Worm (Caenorhabditis elegans) whole organism, early embryonic: ENCODE data around the gene ark-1.

ENCODE experiments used
- B0310.2 ChIP-seq: sonication (generic microtip); optimal IDR thresholded peaks from 2 replicates; lab custom pipeline; 2016; ENCODE audit warnings: mild to moderate bottlenecking, missing genetic modification characterization, missing compliant biosample characterization
- F13C5.2 ChIP-seq: sonication (generic microtip); optimal IDR thresholded peaks from 2 replicates; lab custom pipeline; 2017; ENCODE audit warnings: mild to moderate bottlenecking, missing genetic modification characterization, inconsistent platforms, missing compliant biosample characterization
- ama-1 ChIP-seq: fragments of 150-350 bp; optimal IDR thresholded peaks from 2 replicates; lab custom pipeline; 2014
- ceh-13 ChIP-seq: fragments of 200-800 bp; sonication (Bioruptor generic); optimal IDR thresholded peaks from 2 replicates; lab custom pipeline; 2018; ENCODE audit warnings: mild to moderate bottlenecking, missing genetic modification characterization, missing compliant biosample characterization
- ceh-36 ChIP-seq: sonication (generic microtip); optimal IDR thresholded peaks from 2 replicates; lab custom pipeline; 2016; ENCODE audit warnings: missing genetic modification characterization, inconsistent platforms, missing compliant biosample characterization
- flt-1 ChIP-seq: fragments of 200-800 bp; sonication (Bioruptor generic); IDR thresholded peaks from 2 replicates; pipeline ENCODE4 v1.3.6; 2022; ENCODE audit warnings: missing genetic modification characterization, missing compliant biosample characterization
- hmg-4 ChIP-seq: fragments of 200-800 bp; sonication (Bioruptor generic); optimal IDR thresholded peaks from 2 replicates; lab custom pipeline; 2018; ENCODE audit warnings: mild to moderate bottlenecking, missing genetic modification characterization, missing compliant biosample characterization
- scrt-1 ChIP-seq: fragments of 200-800 bp; sonication (Bioruptor generic); IDR thresholded peaks from 2 replicates; pipeline ENCODE4 v1.3.6; 2022; ENCODE audit warnings: missing genetic modification characterization, missing compliant biosample characterization
- tbx-11 ChIP-seq: fragments of 200-800 bp; sonication (Bioruptor generic); IDR thresholded peaks from 2 replicates; pipeline ENCODE4 v1.3.6; 2022; ENCODE audit warnings: missing genetic modification characterization, missing compliant biosample characterization
- tbx-37 ChIP-seq: fragments of 200-800 bp; sonication (Bioruptor generic); conservative IDR thresholded peaks from 2 replicates; pipeline ENCODE4 v1.3.6; 2022; ENCODE audit warnings: missing genetic modification reagents, missing genetic modification characterization, missing compliant biosample characterization
- tra-4 ChIP-seq: sonication (generic microtip); optimal IDR thresholded peaks from 2 replicates; lab custom pipeline; 2017; ENCODE audit warnings: missing genetic modification characterization, missing compliant biosample characterization

- no peak for TF ChIP-seq tbx-11 (GFP tag; lab: Robert Waterston, UW)
- no peak for TF ChIP-seq ama-1 (lab: Kevin White, UChicago)
- no peak for TF ChIP-seq B0310.2
- TF ChIP-seq scrt-1, result no peak
- TF ChIP-seq flt-1 (GFP tag; lab: Robert Waterston, UW), result no peak
- no peak for TF ChIP-seq ceh-13 (GFP tag; lab: Kevin White, UChicago)
- TF ChIP-seq tra-4 (tag; lab: Kevin White, UChicago), result no peak
- TF ChIP-seq F13C5.2 (tag; lab: Kevin White, UChicago), result no peak
- TF ChIP-seq tbx-37 (GFP tag; lab: Robert Waterston, UW), result no peak
- TF ChIP-seq ceh-36 (tag; lab: Kevin White, UChicago), result no peak
- no peak for TF ChIP-seq hmg-4 (GFP tag; lab: Kevin White, UChicago)
Measured at ce11 chrIV:12574265-12574664, 56.6 kb downstream of the ark-1 start.
